Worm (Caenorhabditis elegans): Measurements from ENCODE around the gene C04E6.13.

DNA sequence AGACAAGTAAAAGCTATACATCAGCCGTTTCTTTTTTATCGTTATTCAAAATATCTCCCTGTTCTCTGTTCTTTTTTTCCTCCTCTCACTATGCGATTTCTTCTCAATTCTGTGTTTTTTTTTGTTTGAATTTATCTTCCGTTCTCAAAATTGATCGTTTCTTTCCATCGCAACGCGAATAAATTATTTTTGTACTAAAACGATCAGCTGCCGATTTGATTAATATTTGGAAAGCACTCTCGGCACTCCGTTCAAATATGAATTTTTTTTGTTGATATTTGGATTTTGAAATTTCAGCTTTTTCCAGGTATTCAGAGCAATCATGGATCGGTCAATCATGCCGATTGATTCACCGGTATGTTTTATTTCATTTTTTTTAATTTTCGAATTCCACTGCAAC, 30.6 kb downstream of the C04E6.13 start, which contains the start of gene pst-1:
- TF ChIP-seq nhr-28 (tag; optimal IDR thresholded peaks at IDR 0.05) (no peak), nhr-237 (tag; optimal IDR thresholded peaks at IDR 0.05) (no peak), sptf-1 (tag; optimal IDR thresholded peaks at IDR 0.05) (no peak), elt-1 (tag; optimal IDR thresholded peaks at IDR 0.05; ENCODE audit: borderline replicate concordance, insufficient read depth) (no peak), unc-39 (tag; optimal IDR thresholded peaks at IDR 0.05) (no peak), nhr-76 (tag; optimal IDR thresholded peaks at IDR 0.05) (no peak), lsy-2 (tag; optimal IDR thresholded peaks at IDR 0.05) (no peak)
